Fruit fly (Drosophila melanogaster) whole organism, prepupa: Measurements from ENCODE around the gene CG31206.

Source experiments
- Blimp-1 ChIP-seq: fragments of 200-800 bp; sonication (Bioruptor generic); optimal IDR thresholded peaks from 3 replicates; lab custom pipeline; 2017; ENCODE audit warnings: missing biosample characterization, missing genetic modification characterization, mild to moderate bottlenecking, moderate library complexity, missing genetic modification reagents
- CG10631 ChIP-seq: fragments of 200-800 bp; sonication (Bioruptor generic); optimal IDR thresholded peaks from 2 replicates; lab custom pipeline; 2016; ENCODE audit warnings: missing biosample characterization, missing genetic modification characterization
- CG11762 ChIP-seq: fragments of 200-800 bp; sonication (Bioruptor generic); optimal IDR thresholded peaks from 3 replicates; lab custom pipeline; 2016; ENCODE audit warnings: missing biosample characterization, missing genetic modification characterization; ENCODE audit not compliant: insufficient read depth
- CG11902 ChIP-seq: fragments of 200-800 bp; sonication (Bioruptor generic); optimal IDR thresholded peaks from 3 replicates; lab custom pipeline; 2016; ENCODE audit warnings: missing biosample characterization, missing genetic modification characterization
- CG15336 ChIP-seq: fragments of 200-800 bp; sonication (Bioruptor generic); IDR thresholded peaks from 2 replicates; pipeline ENCODE4 v1.3.6; 2022; ENCODE audit warnings: missing biosample characterization, missing genetic modification characterization
- CG16779 ChIP-seq: fragments of 200-800 bp; sonication (Bioruptor generic); optimal IDR thresholded peaks from 3 replicates; lab custom pipeline; 2017; ENCODE audit warnings: missing biosample characterization, mild to moderate bottlenecking, missing genetic modification characterization
- CG4318 ChIP-seq: fragments of 200-800 bp; sonication (Bioruptor generic); optimal IDR thresholded peaks from 3 replicates; lab custom pipeline; 2017; ENCODE audit warnings: missing biosample characterization, mild to moderate bottlenecking, missing genetic modification characterization
- CG6163 ChIP-seq: fragments of 200-800 bp; sonication (Bioruptor generic); IDR thresholded peaks from 3 replicates; pipeline ENCODE4 v1.3.6; 2022; ENCODE audit warnings: missing biosample characterization, missing genetic modification characterization
- CG6276 ChIP-seq: fragments of 200-800 bp; sonication (Bioruptor generic); optimal IDR thresholded peaks from 2 replicates; lab custom pipeline; 2017; ENCODE audit warnings: missing biosample characterization, mild to moderate bottlenecking, missing genetic modification characterization
- CG6792 ChIP-seq: fragments of 200-800 bp; sonication (Bioruptor generic); optimal IDR thresholded peaks from 3 replicates; lab custom pipeline; 2016; ENCODE audit warnings: missing biosample characterization, missing genetic modification characterization
- CG6808 ChIP-seq: fragments of 200-800 bp; sonication (Bioruptor generic); optimal IDR thresholded peaks from 3 replicates; lab custom pipeline; 2017; ENCODE audit warnings: missing biosample characterization, missing genetic modification characterization, mild to moderate bottlenecking, moderate library complexity, missing genetic modification reagents
- CG7368 ChIP-seq: fragments of 200-800 bp; sonication (Bioruptor generic); optimal IDR thresholded peaks from 3 replicates; lab custom pipeline; 2016; ENCODE audit warnings: missing biosample characterization, missing genetic modification characterization
- CG8119 ChIP-seq: fragments of 200-800 bp; sonication (Bioruptor generic); IDR thresholded peaks from 3 replicates; pipeline ENCODE4 v1.3.6; 2022; ENCODE audit warnings: missing biosample characterization, missing genetic modification characterization
- CG8319 ChIP-seq: fragments of 200-800 bp; sonication (Bioruptor generic); optimal IDR thresholded peaks from 3 replicates; lab custom pipeline; 2016; ENCODE audit warnings: missing biosample characterization, missing genetic modification characterization
- CG8632 ChIP-seq: fragments of 200-800 bp; sonication (Bioruptor generic); optimal IDR thresholded peaks from 3 replicates; lab custom pipeline; 2016; ENCODE audit warnings: missing biosample characterization, missing genetic modification characterization
- CG9139 ChIP-seq: fragments of 200-800 bp; sonication (Bioruptor generic); optimal IDR thresholded peaks from 3 replicates; lab custom pipeline; 2017; ENCODE audit warnings: missing biosample characterization, mild to moderate bottlenecking, missing genetic modification characterization
- Eip93F ChIP-seq: fragments of 200-800 bp; sonication (Bioruptor generic); optimal IDR thresholded peaks from 2 replicates; lab custom pipeline; 2016; ENCODE audit warnings: missing biosample characterization, mild to moderate bottlenecking, missing genetic modification characterization
- Ets21C ChIP-seq: fragments of 200-800 bp; sonication (Bioruptor generic); optimal IDR thresholded peaks from 3 replicates; lab custom pipeline; 2016; ENCODE audit warnings: missing biosample characterization, missing genetic modification characterization
- Hr38 ChIP-seq: sonication (Bioruptor generic); optimal IDR thresholded peaks from 2 replicates; lab custom pipeline; 2016; ENCODE audit warnings: missing biosample characterization, missing genetic modification characterization
- Hr39 ChIP-seq: fragments of 200-800 bp; sonication (Bioruptor generic); optimal IDR thresholded peaks from 2 replicates; lab custom pipeline; 2016; ENCODE audit warnings: missing biosample characterization, missing genetic modification characterization
- Hr4 ChIP-seq: fragments of 200-800 bp; sonication (Bioruptor generic); optimal IDR thresholded peaks from 3 replicates; lab custom pipeline; 2016; ENCODE audit warnings: missing biosample characterization, missing genetic modification characterization
- Met ChIP-seq: fragments of 200-800 bp; sonication (Bioruptor generic); optimal IDR thresholded peaks from 3 replicates; lab custom pipeline; 2016; ENCODE audit warnings: missing biosample characterization, missing genetic modification characterization
- OdsH ChIP-seq: fragments of 200-800 bp; sonication (Bioruptor generic); optimal IDR thresholded peaks from 3 replicates; lab custom pipeline; 2016; ENCODE audit warnings: missing biosample characterization, missing genetic modification characterization
- Smox ChIP-seq: fragments of 200-800 bp; sonication (Bioruptor generic); optimal IDR thresholded peaks from 3 replicates; lab custom pipeline; 2016; ENCODE audit warnings: missing biosample characterization, missing genetic modification characterization
- Sox102F ChIP-seq: fragments of 200-800 bp; sonication (Bioruptor generic); optimal IDR thresholded peaks from 2 replicates; lab custom pipeline; 2016; ENCODE audit warnings: missing biosample characterization, mild to moderate bottlenecking, missing genetic modification characterization
- Sox14 ChIP-seq: fragments of 200-800 bp; sonication (Bioruptor generic); optimal IDR thresholded peaks from 3 replicates; lab custom pipeline; 2016; ENCODE audit warnings: missing biosample characterization, missing genetic modification characterization
- Sox15 ChIP-seq: fragments of 200-800 bp; sonication (Bioruptor generic); optimal IDR thresholded peaks from 3 replicates; lab custom pipeline; 2016; ENCODE audit warnings: missing biosample characterization, missing genetic modification characterization
- cyc ChIP-seq: fragments of 200-800 bp; sonication (Bioruptor generic); optimal IDR thresholded peaks from 3 replicates; lab custom pipeline; 2016; ENCODE audit warnings: missing biosample characterization, missing genetic modification characterization
- dac ChIP-seq: fragments of 200-800 bp; sonication (Bioruptor generic); optimal IDR thresholded peaks from 2 replicates; lab custom pipeline; 2017; ENCODE audit warnings: missing biosample characterization, mild to moderate bottlenecking, missing genetic modification characterization
- eg ChIP-seq: fragments of 200-800 bp; sonication (Bioruptor generic); IDR thresholded peaks from 3 replicates; pipeline ENCODE4 v1.3.6; 2022; ENCODE audit warnings: missing biosample characterization, missing genetic modification characterization
- esn ChIP-seq: fragments of 200-800 bp; sonication (Bioruptor generic); optimal IDR thresholded peaks from 2 replicates; lab custom pipeline; 2016; ENCODE audit warnings: missing biosample characterization, mild to moderate bottlenecking, missing genetic modification characterization, moderate library complexity
- fd85E ChIP-seq: fragments of 200-800 bp; sonication (Bioruptor generic); optimal IDR thresholded peaks from 3 replicates; lab custom pipeline; 2016; ENCODE audit warnings: missing biosample characterization, missing genetic modification characterization
- fkh ChIP-seq: fragments of 200-800 bp; sonication (Bioruptor generic); optimal IDR thresholded peaks from 3 replicates; lab custom pipeline; 2017; ENCODE audit warnings: missing biosample characterization, mild to moderate bottlenecking, missing genetic modification characterization, moderate library complexity
- pdm3 ChIP-seq: fragments of 200-800 bp; sonication (Bioruptor generic); optimal IDR thresholded peaks from 3 replicates; lab custom pipeline; 2016; ENCODE audit warnings: missing biosample characterization, missing genetic modification characterization
- salr ChIP-seq, 2 experiments: fragments of 200-800 bp; sonication (Bioruptor generic); optimal IDR thresholded peaks; 3 replicates each; lab custom pipeline; 2016 to 2018; ENCODE audit warnings: missing biosample characterization in 2 of 2, missing genetic modification characterization in 2 of 2, mild to moderate bottlenecking in 1 of 2
- svp ChIP-seq: fragments of 200-800 bp; sonication (Bioruptor generic); peaks from one replicate; lab custom pipeline; 2016; ENCODE audit warnings: missing biosample characterization, missing genetic modification characterization
- vri ChIP-seq: fragments of 200-800 bp; sonication (Bioruptor generic); optimal IDR thresholded peaks from 3 replicates; lab custom pipeline; 2016; ENCODE audit warnings: missing biosample characterization, mild to moderate bottlenecking, missing genetic modification characterization

CG31206 gene

DNA sequence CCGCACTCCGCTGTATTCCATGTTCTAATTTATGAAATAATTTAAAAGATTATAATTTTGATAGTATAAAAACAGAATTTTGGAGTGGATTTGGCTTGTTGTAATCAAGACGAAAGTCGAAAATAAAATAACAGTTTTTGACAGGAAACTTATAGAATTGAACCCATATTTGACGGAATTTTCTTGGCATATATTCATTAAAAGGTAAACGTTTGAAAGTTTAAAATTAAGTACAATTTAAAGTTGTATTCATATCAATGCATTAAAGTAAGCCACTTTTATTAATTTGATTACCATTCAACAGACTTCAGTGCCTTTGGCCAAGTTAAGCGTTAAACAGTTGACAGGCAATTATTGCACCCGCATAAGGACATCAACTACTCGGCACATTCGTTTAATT lies at the start of gene CG31206:
Gene CG31206, minus strand, starts transcription at position 101 of the 400 bp plus-strand sequence.
- TF ChIP-seq cyc (GFP tag; lab: Kevin White, UChicago) (no peak), CG6276 (GFP tag; lab: Kevin White, UChicago) (no peak), Blimp-1 (GFP tag; lab: Kevin White, UChicago) (no peak), esn (GFP tag; lab: Kevin White, UChicago) (no peak), CG11902 (GFP tag; lab: Kevin White, UChicago) (no peak), CG6163 (GFP tag; lab: Robert Waterston, UW) (no peak), CG4318 (GFP tag; lab: Kevin White, UChicago) (no peak), CG8632 (GFP tag; lab: Kevin White, UChicago) (no peak), CG6792 (no peak), CG7368 (GFP tag; lab: Kevin White, UChicago) (no peak)

DNA sequence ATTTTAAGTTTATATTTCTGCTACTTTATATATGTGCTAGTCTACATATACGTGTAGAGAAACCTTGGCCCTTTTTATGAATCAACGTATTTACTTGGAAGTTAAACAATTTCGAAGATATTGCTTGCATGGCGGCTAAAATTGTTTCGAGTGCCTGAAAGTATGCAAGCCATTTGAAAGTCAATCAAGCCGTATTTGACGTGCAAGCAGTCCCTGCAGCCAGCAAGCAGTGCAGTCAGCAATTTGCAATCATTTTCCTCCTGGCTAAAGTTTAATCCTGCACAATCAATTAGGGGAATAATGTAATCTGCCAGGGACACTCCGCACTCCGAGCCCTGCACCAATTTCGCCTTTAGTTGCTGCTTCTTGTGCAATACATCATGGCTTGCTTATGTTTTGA lies 46.9 kb upstream of the CG31206 start:
- TF ChIP-seq Hr4 (GFP tag; lab: Kevin White, UChicago) (no peak), CG11762 (GFP tag; lab: Kevin White, UChicago) (no peak), Blimp-1 (GFP tag; lab: Kevin White, UChicago) (no peak), salr (GFP tag; optimal IDR thresholded peaks at IDR 0.05; lab: Kevin White, UChicago) (no peak), Hr38 (no peak), CG6808 (no peak), cyc (GFP tag; lab: Kevin White, UChicago) (no peak), Sox15 (GFP tag; lab: Kevin White, UChicago) (no peak), CG15336 (GFP tag; lab: Robert Waterston, UW) (no peak)

DNA sequence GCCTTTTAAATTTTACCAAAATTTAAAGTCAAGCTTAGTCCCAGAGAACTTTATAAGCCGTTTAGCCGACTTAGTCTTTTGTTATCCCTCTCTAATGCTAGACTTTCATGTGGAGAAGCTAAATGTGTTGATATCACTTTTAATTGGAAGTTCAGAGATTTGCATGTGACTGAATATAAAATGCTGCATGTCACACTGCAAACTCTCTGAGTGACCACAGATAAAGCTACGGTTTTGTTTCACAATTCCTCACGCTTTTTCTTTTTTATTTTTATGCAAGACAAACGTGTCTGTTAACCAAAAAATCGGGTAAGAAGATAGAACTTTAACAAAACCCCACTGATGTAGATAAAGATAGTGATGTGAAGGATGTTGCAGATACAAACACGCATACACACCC lies 16.6 kb upstream of the CG31206 start:
- no peak for TF ChIP-seq OdsH (GFP tag; lab: Kevin White, UChicago)
- no peak for TF ChIP-seq Smox
- no peak for TF ChIP-seq CG10631
- no peak for TF ChIP-seq Sox102F
- no peak for TF ChIP-seq Sox15 (GFP tag; lab: Kevin White, UChicago)
- TF ChIP-seq vri (GFP tag; lab: Kevin White, UChicago): no peak
- no peak for TF ChIP-seq Eip93F
- no peak for TF ChIP-seq Ets21C (GFP tag; lab: Kevin White, UChicago)
- no peak for TF ChIP-seq CG9139 (GFP tag; lab: Kevin White, UChicago)
- no peak for TF ChIP-seq CG6808
- TF ChIP-seq Met (GFP tag; lab: Kevin White, UChicago): no peak
- no peak for TF ChIP-seq dac (GFP tag; lab: Kevin White, UChicago)
- TF ChIP-seq svp (GFP tag; lab: Kevin White, UChicago): no peak

DNA sequence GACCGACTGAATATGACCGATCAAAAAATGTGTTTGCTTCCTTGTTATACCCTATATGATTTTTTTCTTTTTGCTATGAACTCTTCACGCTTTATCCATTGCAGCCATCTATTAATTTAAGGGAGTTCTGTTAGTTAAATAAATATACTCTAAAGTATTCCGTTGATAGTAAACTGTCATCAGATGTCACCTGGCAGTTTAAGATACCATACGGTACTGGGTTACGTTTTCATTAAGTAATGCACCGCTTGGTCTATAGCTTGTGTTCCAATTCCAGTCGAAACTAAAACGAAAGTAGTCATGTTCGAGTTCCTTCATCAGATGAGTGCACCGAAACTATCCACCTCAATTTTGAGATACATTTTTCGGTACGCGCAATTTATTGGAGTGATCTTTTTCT lies 13.0 kb upstream of the CG31206 start, which contains the start of gene Gr92a:
Gene Gr92a, plus strand, starts transcription at position 301 of the 400 bp plus-strand sequence.
- TF ChIP-seq OdsH (GFP tag; lab: Kevin White, UChicago) (no peak), cyc (GFP tag; lab: Kevin White, UChicago) (no peak), fkh (GFP tag; lab: Kevin White, UChicago) (no peak), eg (no peak), fd85E (GFP tag; lab: Kevin White, UChicago) (no peak), Hr38 (no peak), pdm3 (no peak), CG16779 (no peak), Hr39 (GFP tag; lab: Kevin White, UChicago) (no peak), CG8319 (GFP tag; lab: Kevin White, UChicago) (no peak), Sox15 (GFP tag; lab: Kevin White, UChicago) (no peak), CG11902 (GFP tag; lab: Kevin White, UChicago) (no peak), CG8119 (GFP tag; lab: Robert Waterston, UW) (no peak), CG8632 (GFP tag; lab: Kevin White, UChicago) (no peak), Sox14 (no peak)
